Fruit fly (Drosophila melanogaster): ENCODE data around the gene CG34307.

CG34307 gene

dm6 chr3R:11897282-11897681 lies at the start of gene CG34307:
Gene CG34307 (plus strand): TSS chr3R:11897582.
- TF ChIP-seq noc (tag; optimal IDR thresholded peaks at IDR 0.05), result no peak

- TF ChIP-seq noc (tag; optimal IDR thresholded peaks at IDR 0.05), result no peak
These were observed 47.8 kb upstream of the CG34307 start for dm6 chr3R:11849378-11850249.

- no peak for TF ChIP-seq noc (tag; optimal IDR thresholded peaks at IDR 0.05)
These were observed 46.2 kb upstream of the CG34307 start for dm6 chr3R:11850917-11851897.

dm6 chr3R:11851939-11852338 lies 45.4 kb upstream of the CG34307 start:
- no peak for TF ChIP-seq noc (tag; optimal IDR thresholded peaks at IDR 0.05)

dm6 chr3R:11855156-11855555 lies 42.2 kb upstream of the CG34307 start:
- TF ChIP-seq noc (tag; optimal IDR thresholded peaks at IDR 0.05), result no peak

- no peak for TF ChIP-seq noc (tag; optimal IDR thresholded peaks at IDR 0.05)
These were observed 41.1 kb upstream of the CG34307 start for dm6 chr3R:11856295-11856694.

- TF ChIP-seq noc (tag; optimal IDR thresholded peaks at IDR 0.05), result no peak
These were observed 38.3 kb upstream of the CG34307 start for dm6 chr3R:11859103-11859502.

dm6 chr3R:11859534-11860254 lies 37.7 kb upstream of the CG34307 start:
- TF ChIP-seq noc (tag; optimal IDR thresholded peaks at IDR 0.05), result no peak

- no peak for TF ChIP-seq noc (tag; optimal IDR thresholded peaks at IDR 0.05)
These were observed 32.2 kb upstream of the CG34307 start for dm6 chr3R:11865132-11865531.

dm6 chr3R:11868562-11868961 lies 28.8 kb upstream of the CG34307 start:
- TF ChIP-seq noc (tag; optimal IDR thresholded peaks at IDR 0.05), result no peak

dm6 chr3R:11869169-11869568 lies 28.2 kb upstream of the CG34307 start, which contains the start of gene CG6959:
Gene CG6959 (minus strand): TSS chr3R:11869460.
- no peak for TF ChIP-seq noc (tag; optimal IDR thresholded peaks at IDR 0.05)

- TF ChIP-seq noc (tag; optimal IDR thresholded peaks at IDR 0.05), result no peak
These were observed 27.7 kb upstream of the CG34307 start for dm6 chr3R:11869675-11870074.

- TF ChIP-seq noc (tag; optimal IDR thresholded peaks at IDR 0.05), result no peak
These were observed 27.2 kb upstream of the CG34307 start for dm6 chr3R:11870135-11870534.

- no peak for TF ChIP-seq noc (tag; optimal IDR thresholded peaks at IDR 0.05)
These were observed 24.7 kb upstream of the CG34307 start for dm6 chr3R:11872692-11873091.

dm6 chr3R:11876750-11877149 lies 20.6 kb upstream of the CG34307 start:
- no peak for TF ChIP-seq noc (tag; optimal IDR thresholded peaks at IDR 0.05)

- no peak for TF ChIP-seq noc (tag; optimal IDR thresholded peaks at IDR 0.05)
These were observed 20.2 kb upstream of the CG34307 start, which contains the start of gene sad for dm6 chr3R:11877162-11877561. Gene sad (plus strand): TSS chr3R:11877235.

Measured in whole organism, larva.